Fruit fly (Drosophila melanogaster): ENCODE measurements around the gene CG5011.

CG5011 gene

DNA sequence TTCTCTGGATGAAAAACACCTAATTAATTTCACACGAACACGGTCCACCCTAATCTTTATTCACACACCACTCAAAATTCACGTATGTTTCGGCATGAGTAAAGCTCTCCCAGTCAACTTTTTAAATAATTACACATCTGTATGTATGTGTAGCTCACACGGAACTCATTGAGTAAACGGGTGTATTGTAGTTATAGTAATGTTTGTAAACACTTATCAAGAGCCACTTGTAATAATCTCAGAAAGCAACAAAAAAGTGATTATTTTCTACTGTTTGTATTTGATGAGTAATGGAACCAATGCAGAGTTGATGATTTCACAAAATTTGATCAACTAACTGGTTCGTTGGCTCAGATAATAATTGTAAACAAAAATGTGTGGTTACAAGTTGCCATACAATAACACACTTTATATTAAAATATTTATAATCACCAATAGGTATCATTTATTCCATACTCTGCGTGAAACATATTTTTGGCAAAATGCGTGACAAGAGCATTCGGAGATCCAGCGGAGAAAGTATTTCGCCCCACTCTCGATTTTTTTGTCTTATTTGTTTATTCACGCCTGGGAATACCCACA is 17.5 kb downstream of the CG5011 start (continued):
- TF ChIP-seq eyg (GFP tag; optimal IDR thresholded peaks at IDR 0.05) (no peak), cg (GFP tag; optimal IDR thresholded peaks at IDR 0.05) (peak; percentile 50), Hr78 (GFP tag; optimal IDR thresholded peaks at IDR 0.05) (no peak), ATbp (GFP tag; optimal IDR thresholded peaks at IDR 0.05) (peak; percentile 61), CG10209 (GFP tag; optimal IDR thresholded peaks at IDR 0.05) (no peak), CG12391 (tag; optimal IDR thresholded peaks at IDR 0.05) (peak; percentile 52), CG10366 (GFP tag; IDR thresholded peaks at IDR 0.05) (peak; percentile 7; the same call in 1 of the 2 replicates), toy (GFP tag; IDR thresholded peaks at IDR 0.05) (no peak), CG17359 (tag; optimal IDR thresholded peaks at IDR 0.05) (no peak), tgo (GFP tag; IDR thresholded peaks at IDR 0.05) (peak; percentile 24; the same call in 1 of the 3 replicates), Sox100B (GFP tag; optimal IDR thresholded peaks at IDR 0.05) (no peak), CG31441 (GFP tag; IDR thresholded peaks at IDR 0.05) (no peak), CG31224 (GFP tag; IDR thresholded peaks at IDR 0.05) (no peak), Xrp1 (GFP tag; IDR thresholded peaks at IDR 0.05) (0 out of 2 replicates have a peak, but pooled peaks have one; percentile 8), CG12219 (GFP tag; optimal IDR thresholded peaks at IDR 0.05) (no peak), CkIIα-i1 (GFP tag; IDR thresholded peaks at IDR 0.05) (no peak), Doc3 (GFP tag; IDR thresholded peaks at IDR 0.05; ENCODE audit: partially characterized antibody) (no peak), pan (optimal IDR thresholded peaks at IDR 0.05) (no peak), pan (GFP tag; optimal IDR thresholded peaks at IDR 0.05 in 1 of 2, IDR thresholded peaks at IDR 0.05 in 1 of 2) (no peak), Tbp (GFP tag; optimal IDR thresholded peaks at IDR 0.05) (no peak), D19B (GFP tag; optimal IDR thresholded peaks at IDR 0.05) (peak; percentile 70), Myb (GFP tag; optimal IDR thresholded peaks at IDR 0.05) (no peak), CG3065 (GFP tag; optimal IDR thresholded peaks at IDR 0.05) (no peak), Sox102F (GFP tag; optimal IDR thresholded peaks at IDR 0.05) (peak; percentile 83), CG17568 (GFP tag; optimal IDR thresholded peaks at IDR 0.05) (no peak), Blimp-1 (GFP tag; optimal IDR thresholded peaks at IDR 0.05) (no peak), Adf1 (GFP tag; IDR thresholded peaks at IDR 0.05) (no peak), CG5245 (GFP tag; optimal IDR thresholded peaks at IDR 0.05) (no peak), ranshi (GFP tag; IDR thresholded peaks at IDR 0.05) (0 out of 2 replicates have a peak, but pooled peaks have one; percentile 24), CG17328 (GFP tag; IDR thresholded peaks at IDR 0.05) (no peak), unpg (GFP tag; optimal IDR thresholded peaks at IDR 0.05) (no peak), CG8089 (GFP tag; optimal IDR thresholded peaks at IDR 0.05) (no peak), Dbx (GFP tag; IDR thresholded peaks at IDR 0.05) (no peak), gcm2 (GFP tag; optimal IDR thresholded peaks at IDR 0.05) (no peak), CG6854 (GFP tag; optimal IDR thresholded peaks at IDR 0.05) (no peak), nau (GFP tag; optimal IDR thresholded peaks at IDR 0.05) (no peak), CG10979 (tag; optimal IDR thresholded peaks at IDR 0.05) (no peak), inv (GFP tag; IDR thresholded peaks at IDR 0.05; ENCODE audit: partially characterized antibody) (no peak), HLH54F (GFP tag; optimal IDR thresholded peaks at IDR 0.05) (no peak), Pdp1 (GFP tag; optimal IDR thresholded peaks at IDR 0.05) (no peak), CG1832 (GFP tag; optimal IDR thresholded peaks at IDR 0.05) (no peak), pita (GFP tag; optimal IDR thresholded peaks at IDR 0.05) (no peak), corto (GFP tag; optimal IDR thresholded peaks at IDR 0.05) (no peak), HmgD (GFP tag; optimal IDR thresholded peaks at IDR 0.05) (no peak), NfI (GFP tag; optimal IDR thresholded peaks at IDR 0.05) (no peak), Antp (GFP tag; optimal IDR thresholded peaks at IDR 0.05) (no peak), CG7839 (tag; optimal IDR thresholded peaks at IDR 0.05) (peak; percentile 40), CG12071 (GFP tag; optimal IDR thresholded peaks at IDR 0.05) (no peak), CG4820 (GFP tag; optimal IDR thresholded peaks at IDR 0.05) (no peak)

Measured in whole organism, embryonic.